Fruit fly (Drosophila melanogaster): Measurements from ENCODE around the gene Eaf6.

The Eaf6 gene

DNA sequence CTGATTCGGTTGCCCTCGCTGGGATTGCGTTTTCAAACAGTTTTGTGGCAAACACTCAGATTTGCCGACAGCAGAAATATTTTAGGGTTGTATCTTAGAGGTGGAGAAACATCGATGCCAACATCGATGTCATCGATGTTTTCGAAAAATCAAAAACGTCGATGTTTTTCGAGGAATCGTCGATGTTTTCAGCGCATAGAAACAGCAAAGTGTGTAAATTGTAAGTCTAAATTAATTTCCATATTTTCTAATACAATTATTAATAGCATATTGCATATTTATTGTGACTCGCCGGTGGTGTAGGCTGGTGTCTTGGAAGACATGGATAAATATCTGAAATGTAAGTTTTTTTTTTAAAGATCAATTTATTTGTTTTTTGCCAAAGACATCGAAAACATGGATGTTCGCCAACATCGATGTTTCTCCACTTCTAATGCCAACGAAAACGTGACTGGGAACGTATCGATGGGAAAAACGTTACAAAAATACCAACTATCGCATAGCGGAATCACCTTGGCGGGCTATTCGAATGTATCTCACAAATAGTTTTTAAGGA, 4.2 kb downstream of the Eaf6 start, which contains the start of gene TM9SF3 (continued):
- TF ChIP-seq chm (GFP tag; IDR thresholded peaks at IDR 0.05) (no peak), PHDP (tag; optimal IDR thresholded peaks at IDR 0.05) (no peak), Vsx1 (GFP tag; optimal IDR thresholded peaks at IDR 0.05) (no peak), CG34376 (GFP tag; optimal IDR thresholded peaks at IDR 0.05) (no peak), gcm2 (GFP tag; optimal IDR thresholded peaks at IDR 0.05) (no peak), CG32532 (GFP tag; IDR thresholded peaks at IDR 0.05) (no peak), Lhr (GFP tag; optimal IDR thresholded peaks at IDR 0.05) (peak; percentile 28), HmgZ (tag; optimal IDR thresholded peaks at IDR 0.05) (no peak), CG6765 (GFP tag; optimal IDR thresholded peaks at IDR 0.05) (no peak), Taf1 (GFP tag; IDR thresholded peaks at IDR 0.05) (no peak), HLH54F (GFP tag; optimal IDR thresholded peaks at IDR 0.05) (peak; percentile 7), D19A (tag; optimal IDR thresholded peaks at IDR 0.05) (no peak), E2f1 (GFP tag; IDR thresholded peaks at IDR 0.05) (no peak), exex (tag; optimal IDR thresholded peaks at IDR 0.05) (no peak), CG12155 (GFP tag; optimal IDR thresholded peaks at IDR 0.05) (peak; percentile 34), CG15601 (tag; optimal IDR thresholded peaks at IDR 0.05) (no peak), CG6272 (GFP tag; IDR thresholded peaks at IDR 0.05) (no peak; the same call in 1 of the 2 replicates), scrt (GFP tag; optimal IDR thresholded peaks at IDR 0.05) (no peak), crc (GFP tag; optimal IDR thresholded peaks at IDR 0.05) (no peak), CG17361 (GFP tag; IDR thresholded peaks at IDR 0.05) (no peak; the same call in 1 of the 3 replicates), zen (tag; optimal IDR thresholded peaks at IDR 0.05) (peak; percentile 5), H2.0 (GFP tag; IDR thresholded peaks at IDR 0.05) (no peak), NK7.1 (GFP tag; optimal IDR thresholded peaks at IDR 0.05) (no peak), hth (optimal IDR thresholded peaks at IDR 0.05) (no peak), her (GFP tag; optimal IDR thresholded peaks at IDR 0.05) (no peak), CG12769 (tag; optimal IDR thresholded peaks at IDR 0.05) (no peak), grau (tag; optimal IDR thresholded peaks at IDR 0.05) (no peak), CG6683 (GFP tag; optimal IDR thresholded peaks at IDR 0.05) (no peak), CG1602 (GFP tag; optimal IDR thresholded peaks at IDR 0.05) (peak; percentile 22), D19B (GFP tag; optimal IDR thresholded peaks at IDR 0.05) (no peak), dimm (GFP tag; IDR thresholded peaks at IDR 0.05) (no peak), NC2β (GFP tag; optimal IDR thresholded peaks at IDR 0.05) (no peak), onecut (GFP tag; IDR thresholded peaks at IDR 0.05) (no peak), CG2712 (tag; optimal IDR thresholded peaks at IDR 0.05) (no peak), nom (GFP tag; optimal IDR thresholded peaks at IDR 0.05) (no peak), bbx (GFP tag; IDR thresholded peaks at IDR 0.05; ENCODE audit: partially characterized antibody) (peak; percentile 84), CG18619 (GFP tag; optimal IDR thresholded peaks at IDR 0.05) (peak; percentile 21), pfk (GFP tag; optimal IDR thresholded peaks at IDR 0.05) (no peak), crol (GFP tag; IDR thresholded peaks at IDR 0.05) (no peak), sisA (GFP tag; IDR thresholded peaks at IDR 0.05) (no peak), bowl (GFP tag; IDR thresholded peaks at IDR 0.05) (no peak), tx (GFP tag; optimal IDR thresholded peaks at IDR 0.05) (no peak), CG7928 (GFP tag; optimal IDR thresholded peaks at IDR 0.05) (peak; percentile 9), insv (GFP tag; optimal IDR thresholded peaks at IDR 0.05) (no peak), CG18599 (GFP tag; optimal IDR thresholded peaks at IDR 0.05) (no peak), prd (optimal IDR thresholded peaks at IDR 0.05) (no peak), prd (GFP tag; IDR thresholded peaks at IDR 0.05) (0 out of 3 replicates have a peak, but pooled peaks have one; percentile 20), CG31365 (tag; optimal IDR thresholded peaks at IDR 0.05) (no peak), Bdp1 (GFP tag; optimal IDR thresholded peaks at IDR 0.05) (no peak), CG10321 (GFP tag; IDR thresholded peaks at IDR 0.05) (no peak), otp (GFP tag; IDR thresholded peaks at IDR 0.05) (no peak), CG16813 (GFP tag; IDR thresholded peaks at IDR 0.05; ENCODE audit: partially characterized antibody) (peak; percentile 88)
